Worm (Caenorhabditis elegans) whole organism, L2 larva: ENCODE measurements around the gene W07G4.1.

Experiments used
- C34F6.9 ChIP-seq: fragments of 150-350 bp; optimal IDR thresholded peaks from 2 replicates; lab custom pipeline; 2014; ENCODE audit warnings: missing biosample characterization, missing genetic modification characterization
- F13H6.1 ChIP-seq: sonication (generic microtip); optimal IDR thresholded peaks from 2 replicates; lab custom pipeline; 2016; ENCODE audit warnings: missing genetic modification characterization, missing compliant biosample characterization
- R02D3.7 ChIP-seq: fragments of 150-350 bp; optimal IDR thresholded peaks from 2 replicates; lab custom pipeline; 2014; ENCODE audit warnings: missing biosample characterization, missing genetic modification characterization
- Y55F3AM.14 ChIP-seq: fragments of 200-800 bp; sonication (Bioruptor generic); optimal IDR thresholded peaks from 2 replicates; lab custom pipeline; 2018; ENCODE audit warnings: mild to moderate bottlenecking, missing genetic modification characterization, missing compliant biosample characterization
- ZK546.5 ChIP-seq: sonication (generic microtip); optimal IDR thresholded peaks from 2 replicates; lab custom pipeline; 2017; ENCODE audit warnings: missing biosample characterization, missing genetic modification characterization
- alr-1 ChIP-seq: fragments of 150-350 bp; optimal IDR thresholded peaks from 2 replicates; lab custom pipeline; 2014; ENCODE audit warnings: missing biosample characterization, missing genetic modification characterization
- aly-2 ChIP-seq: fragments of 150-350 bp; optimal IDR thresholded peaks from 2 replicates; lab custom pipeline; 2014; ENCODE audit warnings: missing biosample characterization, missing genetic modification characterization
- ama-1 ChIP-seq: fragments of 150-350 bp; optimal IDR thresholded peaks from 2 replicates; lab custom pipeline; 2018; ENCODE audit warnings: inconsistent platforms
- blmp-1 ChIP-seq: sonication (generic microtip); optimal IDR thresholded peaks from 2 replicates; lab custom pipeline; 2017; ENCODE audit warnings: missing genetic modification characterization, mild to moderate bottlenecking, missing compliant biosample characterization, antibody characterized with exemption, moderate library complexity; ENCODE audit not compliant: insufficient read depth
- ceh-16 ChIP-seq: fragments of 150-350 bp; optimal IDR thresholded peaks from 2 replicates; lab custom pipeline; 2014; ENCODE audit warnings: missing biosample characterization, missing genetic modification characterization
- ceh-82 ChIP-seq: fragments of 150-350 bp; optimal IDR thresholded peaks from 2 replicates; lab custom pipeline; 2014; ENCODE audit warnings: missing biosample characterization, missing genetic modification characterization
- crh-2 ChIP-seq: sonication (generic microtip); optimal IDR thresholded peaks from 2 replicates; lab custom pipeline; 2017; ENCODE audit warnings: missing biosample characterization, missing genetic modification characterization
- dmd-4 ChIP-seq: sonication (generic microtip); optimal IDR thresholded peaks from 2 replicates; lab custom pipeline; 2017; ENCODE audit warnings: missing biosample characterization, missing genetic modification characterization
- egl-27 ChIP-seq: sonication (generic microtip); optimal IDR thresholded peaks from 3 replicates; lab custom pipeline; 2017; ENCODE audit warnings: missing biosample characterization, missing genetic modification reagents, missing genetic modification characterization
- elt-1 ChIP-seq: fragments of 150-350 bp; optimal IDR thresholded peaks from 2 replicates; lab custom pipeline; 2014; ENCODE audit warnings: missing biosample characterization, missing genetic modification characterization
- fos-1 ChIP-seq: fragments of 150-350 bp; optimal IDR thresholded peaks from 2 replicates; lab custom pipeline; 2014; ENCODE audit warnings: missing biosample characterization, missing genetic modification characterization
- lin-13 ChIP-seq: fragments of 150-350 bp; optimal IDR thresholded peaks from 2 replicates; lab custom pipeline; 2014; ENCODE audit warnings: missing biosample characterization, missing genetic modification reagents, missing genetic modification characterization
- lin-39 ChIP-seq: fragments of 150-350 bp; optimal IDR thresholded peaks from 2 replicates; lab custom pipeline; 2014; ENCODE audit warnings: missing biosample characterization, missing genetic modification reagents, missing genetic modification characterization
- lsy-2 ChIP-seq, 2 experiments: fragments of 150-350 bp in 1 of 2; sonication (generic microtip) in 1 of 2; optimal IDR thresholded peaks; 2 replicates each; lab custom pipeline; 2014 to 2017; ENCODE audit warnings: missing biosample characterization in 2 of 2, missing genetic modification characterization in 2 of 2
- mab-5 ChIP-seq: fragments of 150-350 bp; optimal IDR thresholded peaks from 2 replicates; lab custom pipeline; 2014; ENCODE audit warnings: missing biosample characterization, missing genetic modification characterization
- mbf-1 ChIP-seq: sonication (generic microtip); optimal IDR thresholded peaks from 2 replicates; lab custom pipeline; 2017; ENCODE audit warnings: missing biosample characterization, missing genetic modification characterization
- mdl-1 ChIP-seq, 2 experiments: fragments of 150-350 bp in 1 of 2; sonication (generic microtip) in 1 of 2; optimal IDR thresholded peaks; 2 replicates each; lab custom pipeline; 2017; ENCODE audit warnings: missing biosample characterization in 2 of 2, missing genetic modification characterization in 2 of 2
- nhr-10 ChIP-seq: sonication (generic microtip); optimal IDR thresholded peaks from 2 replicates; lab custom pipeline; 2017; ENCODE audit warnings: missing biosample characterization, missing genetic modification characterization
- nhr-11 ChIP-seq: fragments of 150-350 bp; optimal IDR thresholded peaks from 2 replicates; lab custom pipeline; 2014; ENCODE audit warnings: missing biosample characterization, missing genetic modification characterization
- nhr-12 ChIP-seq: fragments of 150-350 bp; optimal IDR thresholded peaks from 2 replicates; lab custom pipeline; 2014; ENCODE audit warnings: missing biosample characterization, missing genetic modification characterization
- nhr-129 ChIP-seq: fragments of 150-350 bp; optimal IDR thresholded peaks from 2 replicates; lab custom pipeline; 2014; ENCODE audit warnings: missing biosample characterization, missing genetic modification characterization
- nhr-21 ChIP-seq: fragments of 150-350 bp; optimal IDR thresholded peaks from 2 replicates; lab custom pipeline; 2014; ENCODE audit warnings: missing biosample characterization, missing genetic modification characterization
- nhr-23 ChIP-seq: fragments of 150-350 bp; optimal IDR thresholded peaks from 2 replicates; lab custom pipeline; 2014; ENCODE audit warnings: missing biosample characterization, missing genetic modification reagents, missing genetic modification characterization
- nhr-237 ChIP-seq: fragments of 150-350 bp; optimal IDR thresholded peaks from 2 replicates; lab custom pipeline; 2014; ENCODE audit warnings: missing biosample characterization, missing genetic modification characterization
- nhr-25 ChIP-seq: fragments of 150-350 bp; sonication (generic microtip); optimal IDR thresholded peaks from 3 replicates; lab custom pipeline; 2014; ENCODE audit warnings: missing biosample characterization, missing genetic modification characterization
- nhr-6 ChIP-seq: fragments of 150-350 bp; optimal IDR thresholded peaks from 2 replicates; lab custom pipeline; 2014; ENCODE audit warnings: missing biosample characterization, missing genetic modification characterization
- sem-4 ChIP-seq: fragments of 150-350 bp; optimal IDR thresholded peaks from 2 replicates; lab custom pipeline; 2014; ENCODE audit warnings: missing biosample characterization, missing genetic modification reagents, missing genetic modification characterization
- skn-1 ChIP-seq: sonication (generic microtip); optimal IDR thresholded peaks from 2 replicates; lab custom pipeline; 2017; ENCODE audit warnings: missing biosample characterization, missing genetic modification characterization
- sma-3 ChIP-seq: sonication (generic microtip); optimal IDR thresholded peaks from 2 replicates; lab custom pipeline; 2016; ENCODE audit warnings: missing genetic modification reagents, missing genetic modification characterization, missing compliant biosample characterization
- sma-9 ChIP-seq, 2 experiments: fragments of 150-350 bp in 1 of 2; sonication (generic microtip) in 1 of 2; optimal IDR thresholded peaks; 2 replicates each; lab custom pipeline; 2014 to 2016; ENCODE audit warnings: missing genetic modification characterization in 2 of 2, mild to moderate bottlenecking in 1 of 2, missing biosample characterization in 1 of 2, missing compliant biosample characterization in 1 of 2, missing genetic modification reagents in 1 of 2, moderate library complexity in 1 of 2
- snpc-4 ChIP-seq: fragments of 150-350 bp; optimal IDR thresholded peaks from 2 replicates; lab custom pipeline; 2014; ENCODE audit warnings: missing biosample characterization, missing genetic modification characterization
- unc-39 ChIP-seq: fragments of 150-350 bp; optimal IDR thresholded peaks from 2 replicates; lab custom pipeline; 2014; ENCODE audit warnings: missing biosample characterization, missing genetic modification characterization
- unc-55 ChIP-seq: fragments of 150-350 bp; sonication (generic microtip); optimal IDR thresholded peaks from 3 replicates; lab custom pipeline; 2014; ENCODE audit warnings: missing biosample characterization, missing genetic modification reagents, missing genetic modification characterization
- unc-62 ChIP-seq: fragments of 150-350 bp; optimal IDR thresholded peaks from 2 replicates; lab custom pipeline; 2014; ENCODE audit warnings: missing biosample characterization, missing genetic modification reagents, missing genetic modification characterization
- zag-1 ChIP-seq: fragments of 150-350 bp; optimal IDR thresholded peaks from 2 replicates; lab custom pipeline; 2014; ENCODE audit warnings: missing biosample characterization, missing genetic modification characterization
- ztf-1 ChIP-seq: fragments of 200-800 bp; sonication (Bioruptor generic); conservative IDR thresholded peaks from 2 replicates; pipeline ENCODE4 v1.3.6; 2022; ENCODE audit warnings: missing genetic modification characterization, missing compliant biosample characterization
- ztf-11 ChIP-seq: sonication (generic microtip); optimal IDR thresholded peaks from 2 replicates; lab custom pipeline; 2017; ENCODE audit warnings: missing biosample characterization, missing genetic modification characterization
- ztf-4 ChIP-seq: fragments of 150-350 bp; optimal IDR thresholded peaks from 2 replicates; lab custom pipeline; 2014; ENCODE audit warnings: missing biosample characterization, missing genetic modification characterization

W07G4.1 gene

DNA sequence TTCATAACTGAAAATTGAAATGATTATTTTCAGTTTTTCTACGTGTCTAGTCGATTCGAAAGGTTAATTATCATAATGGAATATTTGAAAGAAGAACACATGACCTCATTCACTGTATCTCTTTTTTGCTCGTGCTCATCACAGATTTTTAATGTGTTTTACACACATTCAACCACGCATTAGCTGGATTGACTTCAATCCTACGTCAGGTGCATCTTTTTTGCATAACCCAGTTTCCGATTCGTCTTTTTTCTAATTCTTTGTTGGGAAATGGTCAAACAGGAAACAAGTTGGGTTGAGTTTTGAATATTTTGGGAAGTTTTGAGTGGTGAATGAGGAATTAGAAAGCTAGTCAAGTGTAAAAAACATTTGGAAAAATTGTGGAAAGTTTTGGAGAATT, 37.0 kb downstream of the W07G4.1 start:
- no peak for TF ChIP-seq nhr-6 (tag; lab: Kevin White, UChicago)
- TF ChIP-seq nhr-10, result no peak
- no peak for TF ChIP-seq unc-55 (GFP tag; lab: Kevin White, UChicago)
- no peak for TF ChIP-seq skn-1 (tag; lab: Kevin White, UChicago)

DNA sequence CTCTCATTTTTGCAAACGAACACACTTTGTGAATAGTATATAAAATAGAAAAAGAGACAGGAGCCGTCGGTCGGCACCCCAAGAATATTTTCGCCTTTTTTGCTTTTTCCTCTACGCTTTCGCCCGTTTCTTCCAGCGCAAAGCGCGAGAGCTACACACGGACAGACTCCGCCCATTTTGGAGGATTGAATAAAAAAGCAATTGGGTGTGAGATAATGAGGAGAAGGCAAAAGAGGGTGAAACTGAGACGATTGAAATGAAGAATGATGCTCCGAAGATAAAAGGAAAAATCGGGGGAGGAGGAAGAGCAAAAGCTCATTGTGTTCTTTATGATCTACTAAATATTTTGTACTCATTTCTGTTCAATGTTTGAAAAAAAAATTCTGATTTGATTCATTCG, 37.7 kb downstream of the W07G4.1 start, which contains the start of gene C34B4.3:
TSS of gene C34B4.3 (minus strand) at position 101 of the 400 bp plus-strand sequence.
- TF ChIP-seq ztf-1, result no peak
- no peak for TF ChIP-seq nhr-23
- TF ChIP-seq ama-1, result no peak
- no peak for TF ChIP-seq crh-2
- no peak for TF ChIP-seq ZK546.5
- TF ChIP-seq unc-55 (GFP tag; lab: Kevin White, UChicago), result no peak
- no peak for TF ChIP-seq C34F6.9 (tag; lab: Kevin White, UChicago)
- no peak for TF ChIP-seq mab-5 (tag; lab: Kevin White, UChicago)
- TF ChIP-seq sma-3 (GFP tag; lab: Kevin White, UChicago), result no peak
- TF ChIP-seq unc-39, result no peak
- TF ChIP-seq F13H6.1 (tag; lab: Kevin White, UChicago), result no peak
- no peak for TF ChIP-seq aly-2
- no peak for TF ChIP-seq dmd-4 (tag; lab: Kevin White, UChicago)
- TF ChIP-seq ceh-16 (tag; lab: Kevin White, UChicago), result no peak
- TF ChIP-seq R02D3.7 (tag; lab: Kevin White, UChicago), result no peak
- no peak for TF ChIP-seq mbf-1 (tag; lab: Kevin White, UChicago)
- TF ChIP-seq lsy-2 (tag; optimal IDR thresholded peaks at IDR 0.05; lab: Kevin White, UChicago), result no peak

DNA sequence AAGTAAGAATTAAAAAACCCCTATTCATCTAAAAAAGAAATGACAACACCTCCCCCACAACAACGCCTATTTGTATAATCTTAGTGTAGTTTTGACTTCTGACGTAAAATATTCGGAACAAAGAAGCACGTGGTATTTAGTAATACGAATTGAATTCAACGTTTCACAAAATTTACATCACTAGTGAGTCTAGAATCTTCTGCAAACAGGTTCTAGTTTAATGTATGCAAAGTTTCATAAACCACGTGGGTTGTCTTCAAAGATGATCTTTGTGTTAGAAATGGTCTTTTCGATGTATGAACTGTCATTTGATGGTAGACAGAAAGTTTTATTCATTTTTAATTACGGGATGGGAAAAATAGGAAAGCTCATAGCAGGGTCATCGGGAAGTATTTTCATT, 39.8 kb downstream of the W07G4.1 start:
- peak; percentile 51 for TF ChIP-seq nhr-25 (tag; lab: Kevin White, UChicago)
- no peak for TF ChIP-seq nhr-12 (tag; lab: Kevin White, UChicago)
- no peak for TF ChIP-seq sem-4 (tag; lab: Kevin White, UChicago)
- TF ChIP-seq, all 48 proteins: peak for 1

DNA sequence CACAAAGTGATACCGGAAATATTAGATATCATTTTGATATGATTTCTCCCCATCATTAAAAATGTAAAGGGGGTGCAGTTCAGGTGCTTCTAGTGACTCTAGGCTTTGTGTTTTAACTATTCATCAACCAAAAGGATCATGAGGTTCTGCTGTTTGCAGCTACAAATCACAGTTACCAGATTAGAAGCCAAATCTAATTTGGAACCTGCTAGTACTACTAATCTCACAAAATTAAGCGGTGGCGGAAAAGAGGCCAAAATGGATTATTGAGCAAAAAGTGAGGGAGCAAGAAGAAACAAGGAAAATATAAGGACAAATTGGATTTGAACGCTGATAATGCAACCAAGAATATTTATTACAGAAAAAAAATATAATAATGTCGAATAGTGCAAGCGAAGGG, 40.8 kb downstream of the W07G4.1 start:
- TF ChIP-seq nhr-6 (tag; lab: Kevin White, UChicago) (no peak), nhr-129 (tag; lab: Kevin White, UChicago) (no peak), lin-13 (no peak), nhr-21 (no peak), nhr-237 (tag; lab: Kevin White, UChicago) (no peak), sma-9 (GFP tag; optimal IDR thresholded peaks at IDR 0.05; lab: Kevin White, UChicago) (no peak), sma-9 (tag; optimal IDR thresholded peaks at IDR 0.05; lab: Kevin White, UChicago) (no peak)

DNA sequence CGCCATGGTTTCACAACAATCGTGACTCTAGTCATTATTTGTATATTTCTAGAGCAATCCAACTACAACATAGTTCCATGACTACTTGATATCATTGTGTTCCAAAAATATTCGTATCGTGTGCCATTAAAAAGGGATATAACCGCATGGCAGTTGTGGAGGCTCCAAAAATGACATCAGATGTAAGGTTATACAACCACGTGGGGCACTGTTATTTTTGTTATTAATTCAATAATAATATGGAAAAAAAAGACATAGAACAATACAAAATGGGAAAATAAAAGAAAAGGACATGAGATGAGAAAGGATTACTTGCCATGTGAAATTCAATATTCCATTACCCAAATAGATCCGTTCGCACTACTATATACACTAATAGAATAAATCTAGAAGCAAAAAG, 42.1 kb downstream of the W07G4.1 start:
- TF ChIP-seq snpc-4 (tag; lab: Kevin White, UChicago) (no peak), aly-2 (no peak)

DNA sequence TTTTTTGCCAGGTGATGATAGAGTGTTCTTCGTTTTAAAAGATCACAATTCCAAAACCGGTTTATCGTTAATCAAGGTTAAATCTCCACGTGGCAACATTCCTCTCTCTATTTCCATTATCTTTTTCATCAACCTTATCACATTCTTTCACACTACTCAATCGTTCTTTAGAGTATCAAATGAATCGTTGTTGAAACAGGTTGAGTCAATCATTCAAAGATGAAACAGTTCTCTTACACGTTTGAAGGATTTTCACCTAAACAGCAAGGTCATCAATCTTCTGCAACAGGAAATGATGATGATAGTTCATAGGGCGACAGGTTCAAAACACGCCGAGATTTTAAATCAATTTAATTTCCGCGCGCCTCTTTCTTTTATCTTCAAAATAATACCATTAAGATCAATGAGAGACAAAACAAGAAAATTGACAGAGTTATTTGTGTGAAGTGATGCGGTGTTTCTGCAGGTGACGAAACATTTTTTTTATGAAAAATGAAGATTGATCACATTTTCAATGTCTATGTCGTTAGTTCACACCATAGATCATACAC, 47.9 kb downstream of the W07G4.1 start:
- TF ChIP-seq nhr-11 (no peak), lin-39 (tag; lab: Kevin White, UChicago) (no peak), ztf-11 (tag; lab: Kevin White, UChicago) (no peak), ztf-1 (no peak), nhr-237 (tag; lab: Kevin White, UChicago) (no peak), unc-39 (no peak), alr-1 (no peak), sma-9 (GFP tag; optimal IDR thresholded peaks at IDR 0.05; lab: Kevin White, UChicago) (peak; percentile 98), sma-9 (tag; optimal IDR thresholded peaks at IDR 0.05; lab: Kevin White, UChicago) (peak; percentile 51), blmp-1 (tag; lab: Kevin White, UChicago) (peak; percentile 87), aly-2 (no peak), nhr-6 (tag; lab: Kevin White, UChicago) (no peak), ztf-4 (tag; lab: Kevin White, UChicago) (peak; percentile 62), crh-2 (peak; percentile 99), mdl-1 (tag; optimal IDR thresholded peaks at IDR 0.05; lab: Kevin White, UChicago) (peak; percentile 75 to 89), elt-1 (tag; lab: Kevin White, UChicago) (no peak), dmd-4 (tag; lab: Kevin White, UChicago) (no peak), nhr-25 (tag; lab: Kevin White, UChicago) (peak; percentile 99), zag-1 (tag; lab: Kevin White, UChicago) (no peak), ceh-82 (tag; lab: Kevin White, UChicago) (no peak), fos-1 (tag; lab: Kevin White, UChicago) (peak; percentile 74), Y55F3AM.14 (GFP tag; lab: Kevin White, UChicago) (peak; percentile 72), R02D3.7 (tag; lab: Kevin White, UChicago) (no peak), mab-5 (tag; lab: Kevin White, UChicago) (peak; percentile 77), sma-3 (GFP tag; lab: Kevin White, UChicago) (peak; percentile 96), unc-62 (GFP tag; lab: Kevin White, UChicago) (peak; percentile 35), egl-27 (peak; percentile 92)
